Worm (Caenorhabditis elegans) whole organism, young adult: ENCODE results near the gene F49C12.4.

Experiments used
- B0019.2 ChIP-seq: fragments of 200-800 bp; sonication (Bioruptor generic); conservative IDR thresholded peaks from 2 replicates; pipeline ENCODE4 v1.3.6; 2022; ENCODE audit warnings: missing genetic modification reagents, missing genetic modification characterization, missing compliant biosample characterization
- B0336.3 ChIP-seq: fragments of 200-800 bp; sonication (Bioruptor generic); IDR thresholded peaks from 2 replicates; pipeline ENCODE4 v1.3.6; 2022; ENCODE audit warnings: missing genetic modification characterization, missing compliant biosample characterization
- F22D6.2 ChIP-seq: sonication (generic microtip); optimal IDR thresholded peaks from 2 replicates; lab custom pipeline; 2016; ENCODE audit warnings: mild to moderate bottlenecking, missing genetic modification characterization, missing compliant biosample characterization
- F52B5.7 ChIP-seq: sonication (generic microtip); optimal IDR thresholded peaks from 2 replicates; lab custom pipeline; 2016; ENCODE audit warnings: mild to moderate bottlenecking, missing genetic modification characterization, missing compliant biosample characterization
- F55B11.4 ChIP-seq: sonication (generic microtip); optimal IDR thresholded peaks from 2 replicates; lab custom pipeline; 2016; ENCODE audit warnings: missing compliant biosample characterization, missing genetic modification characterization, borderline replicate concordance; ENCODE audit not compliant: insufficient read depth
- K12H6.12 ChIP-seq: fragments of 200-800 bp; sonication (Bioruptor generic); optimal IDR thresholded peaks from 2 replicates; lab custom pipeline; 2018; ENCODE audit warnings: mild to moderate bottlenecking, missing genetic modification characterization, missing compliant biosample characterization
- T26A5.8 ChIP-seq: sonication (generic microtip); optimal IDR thresholded peaks from 2 replicates; lab custom pipeline; 2016; ENCODE audit warnings: missing genetic modification characterization, missing compliant biosample characterization
- ZK185.1 ChIP-seq: sonication (generic microtip); optimal IDR thresholded peaks from 2 replicates; lab custom pipeline; 2016; ENCODE audit warnings: mild to moderate bottlenecking, missing genetic modification characterization, missing compliant biosample characterization; ENCODE audit not compliant: poor library complexity, severe bottlenecking
- ama-1 ChIP-seq, 3 experiments: fragments of 150-350 bp in 1 of 3; sonication (generic microtip) in 2 of 3; optimal IDR thresholded peaks; 2 replicates each; lab custom pipeline; 2014 to 2018; ENCODE audit warnings: missing biosample characterization in 2 of 3, missing genetic modification characterization in 2 of 3, missing genetic modification reagents in 2 of 3
- aptf-3 ChIP-seq: fragments of 200-800 bp; sonication (Bioruptor generic); IDR thresholded peaks from 2 replicates; pipeline ENCODE4 v1.3.6; 2022; ENCODE audit warnings: missing genetic modification characterization, missing compliant biosample characterization
- attf-3 ChIP-seq: fragments of 200-800 bp; sonication (Bioruptor generic); conservative IDR thresholded peaks from 2 replicates; pipeline ENCODE4 v1.3.6; 2022; ENCODE audit warnings: missing genetic modification reagents, missing genetic modification characterization, missing compliant biosample characterization
- attf-5 ChIP-seq: fragments of 200-800 bp; sonication (Bioruptor generic); optimal IDR thresholded peaks from 2 replicates; lab custom pipeline; 2018; ENCODE audit warnings: mild to moderate bottlenecking, missing genetic modification characterization, missing compliant biosample characterization
- ceh-40 ChIP-seq: fragments of 200-800 bp; sonication (Bioruptor generic); IDR thresholded peaks from 2 replicates; pipeline ENCODE4 v1.3.6; 2022; ENCODE audit warnings: missing genetic modification characterization, missing compliant biosample characterization
- ceh-58 ChIP-seq: fragments of 200-800 bp; sonication (Bioruptor generic); IDR thresholded peaks from 2 replicates; pipeline ENCODE4 v1.3.6; 2022; ENCODE audit warnings: missing genetic modification characterization, missing compliant biosample characterization
- ceh-79 ChIP-seq: sonication (generic microtip); optimal IDR thresholded peaks from 2 replicates; lab custom pipeline; 2017; ENCODE audit warnings: mild to moderate bottlenecking, missing genetic modification characterization, missing compliant biosample characterization
- ceh-91 ChIP-seq: fragments of 200-800 bp; sonication (Bioruptor generic); IDR thresholded peaks from 2 replicates; pipeline ENCODE4 v1.3.6; 2022; ENCODE audit warnings: missing genetic modification reagents, missing genetic modification characterization, missing compliant biosample characterization
- dox-1 ChIP-seq: fragments of 200-800 bp; sonication (Bioruptor generic); IDR thresholded peaks from 2 replicates; pipeline ENCODE4 v1.3.6; 2022; ENCODE audit warnings: missing genetic modification reagents, missing genetic modification characterization, missing compliant biosample characterization
- dpff-1 ChIP-seq: sonication (generic microtip); optimal IDR thresholded peaks from 2 replicates; lab custom pipeline; 2017; ENCODE audit warnings: mild to moderate bottlenecking, missing genetic modification characterization, missing compliant biosample characterization
- efl-1 ChIP-seq: fragments of 150-350 bp; optimal IDR thresholded peaks from 2 replicates; lab custom pipeline; 2014; ENCODE audit warnings: missing biosample characterization, missing genetic modification reagents, missing genetic modification characterization
- egl-44 ChIP-seq: fragments of 200-800 bp; sonication (Bioruptor generic); IDR thresholded peaks from 2 replicates; pipeline ENCODE4 v1.3.6; 2022; ENCODE audit warnings: missing genetic modification reagents, missing genetic modification characterization, missing compliant biosample characterization
- hmg-1.2 ChIP-seq: fragments of 200-800 bp; sonication (Bioruptor generic); IDR thresholded peaks from 2 replicates; pipeline ENCODE4 v1.3.6; 2022; ENCODE audit warnings: missing genetic modification reagents, missing genetic modification characterization, missing compliant biosample characterization
- hrde-1 ChIP-seq: sonication (generic microtip); optimal IDR thresholded peaks from 2 replicates; lab custom pipeline; 2016; ENCODE audit warnings: missing genetic modification characterization, mild to moderate bottlenecking, missing compliant biosample characterization, moderate library complexity, missing genotype, missing genetic modification reagents, borderline replicate concordance
- let-607 ChIP-seq, 2 experiments: fragments of 200-800 bp in 1 of 2; sonication (Bioruptor generic) in 1 of 2; sonication (generic microtip) in 1 of 2; optimal IDR thresholded peaks; 2 replicates each; lab custom pipeline; 2016 to 2018; ENCODE audit warnings: mild to moderate bottlenecking in 2 of 2, missing compliant biosample characterization in 2 of 2, missing genetic modification characterization in 2 of 2, moderate library complexity in 2 of 2, missing genotype in 1 of 2
- lin-40 ChIP-seq: sonication (generic microtip); optimal IDR thresholded peaks from 2 replicates; lab custom pipeline; 2016; ENCODE audit warnings: missing genetic modification characterization, mild to moderate bottlenecking, missing compliant biosample characterization, missing genotype, missing genetic modification reagents
- lsl-1 ChIP-seq: fragments of 200-800 bp; sonication (Bioruptor generic); optimal IDR thresholded peaks from 2 replicates; lab custom pipeline; 2018; ENCODE audit warnings: mild to moderate bottlenecking, missing genetic modification characterization, moderate library complexity, missing compliant biosample characterization
- mcd-1 ChIP-seq: fragments of 200-800 bp; sonication (Bioruptor generic); IDR thresholded peaks from 2 replicates; pipeline ENCODE4 v1.3.6; 2022; ENCODE audit warnings: missing genetic modification reagents, missing genetic modification characterization, missing compliant biosample characterization
- mes-4 ChIP-seq: sonication (generic microtip); optimal IDR thresholded peaks from 2 replicates; lab custom pipeline; 2016; ENCODE audit warnings: missing genotype, missing genetic modification characterization, missing compliant biosample characterization
- nhr-80 ChIP-seq: sonication (generic microtip); optimal IDR thresholded peaks from 2 replicates; lab custom pipeline; 2016; ENCODE audit warnings: missing genetic modification characterization, missing compliant biosample characterization
- pha-4 ChIP-seq: fragments of 150-350 bp; sonication (generic microtip); optimal IDR thresholded peaks from 2 replicates; lab custom pipeline; 2014; ENCODE audit warnings: missing biosample characterization, missing genetic modification reagents, missing genetic modification characterization
- sea-2 ChIP-seq: fragments of 200-800 bp; sonication (Bioruptor generic); IDR thresholded peaks from 2 replicates; pipeline ENCODE4 v1.3.6; 2022; ENCODE audit warnings: missing genetic modification characterization, missing compliant biosample characterization
- snpc-1.1 ChIP-seq: sonication (generic microtip); optimal IDR thresholded peaks from 2 replicates; lab custom pipeline; 2017; ENCODE audit warnings: missing genetic modification characterization, mild to moderate bottlenecking, missing compliant biosample characterization, antibody characterized with exemption, moderate library complexity, missing genotype, missing genetic modification reagents; ENCODE audit not compliant: insufficient read depth
- snpc-1.3 ChIP-seq: sonication (generic microtip); optimal IDR thresholded peaks from 2 replicates; lab custom pipeline; 2017; ENCODE audit warnings: missing genetic modification characterization, mild to moderate bottlenecking, missing compliant biosample characterization, antibody characterized with exemption, moderate library complexity, missing genotype, missing genetic modification reagents; ENCODE audit not compliant: insufficient read depth
- snpc-4 ChIP-seq, 5 experiments: fragments of 150-350 bp in 1 of 5; sonication (generic microtip) in 4 of 5; optimal IDR thresholded peaks; 2 replicates each; lab custom pipeline; 2014 to 2018; ENCODE audit warnings: missing genetic modification characterization in 5 of 5, missing biosample characterization in 3 of 5, antibody characterized with exemption in 2 of 5, mild to moderate bottlenecking in 2 of 5, missing compliant biosample characterization in 2 of 5, missing genotype in 2 of 5, moderate library complexity in 2 of 5, missing genetic modification reagents in 1 of 5
- tbp1 ChIP-seq: fragments of 200-800 bp; sonication (Bioruptor generic); optimal IDR thresholded peaks from 2 replicates; lab custom pipeline; 2018; ENCODE audit warnings: mild to moderate bottlenecking, missing genetic modification characterization, missing compliant biosample characterization
- tbx-9 ChIP-seq: sonication (generic microtip); optimal IDR thresholded peaks from 2 replicates; lab custom pipeline; 2016; ENCODE audit warnings: borderline replicate concordance, missing genetic modification characterization, inconsistent platforms, missing compliant biosample characterization
- zfh-2 ChIP-seq: fragments of 200-800 bp; sonication (Bioruptor generic); conservative IDR thresholded peaks from 2 replicates; pipeline ENCODE4 v1.3.6; 2022; ENCODE audit warnings: missing genetic modification reagents, missing genetic modification characterization, missing compliant biosample characterization
- ztf-22 ChIP-seq: fragments of 200-800 bp; sonication (Bioruptor generic); optimal IDR thresholded peaks from 2 replicates; lab custom pipeline; 2018; ENCODE audit warnings: mild to moderate bottlenecking, missing genetic modification characterization, moderate library complexity, missing compliant biosample characterization
- ztf-25 ChIP-seq: fragments of 200-800 bp; sonication (Bioruptor generic); IDR thresholded peaks from 2 replicates; pipeline ENCODE4 v1.3.6; 2022; ENCODE audit warnings: missing genetic modification reagents, missing genetic modification characterization, missing compliant biosample characterization
- ztf-26 ChIP-seq: sonication (generic microtip); optimal IDR thresholded peaks from 2 replicates; lab custom pipeline; 2017; ENCODE audit warnings: missing genetic modification characterization, missing compliant biosample characterization

The F49C12.4 gene

ce11 chrIV:9335552-9336251 lies 31.8 kb upstream of the F49C12.4 start, which contains the start of the genes coa-4 and T20D3.14:
coa-4 (minus strand) TSS chrIV:9335602.
T20D3.14 (minus strand) TSS chrIV:9335909.
- TF ChIP-seq attf-3 (GFP tag; lab: Robert Waterston, UW) = no peak
- no peak for TF ChIP-seq snpc-1.1 (tag; lab: Kevin White, UChicago)
- no peak for TF ChIP-seq mes-4 (tag; lab: Kevin White, UChicago)
- peak; percentile 42; the same call in 1 of the 2 replicates for TF ChIP-seq mcd-1 (GFP tag; lab: Robert Waterston, UW)
- TF ChIP-seq F22D6.2 (tag; lab: Kevin White, UChicago) = no peak
- no peak for TF ChIP-seq ztf-22 (GFP tag; lab: Kevin White, UChicago)
- no peak for TF ChIP-seq aptf-3 (GFP tag; lab: Robert Waterston, UW)
- no peak for TF ChIP-seq ztf-26 (tag; lab: Kevin White, UChicago)
- TF ChIP-seq F52B5.7 (tag; lab: Kevin White, UChicago) = no peak
- no peak for TF ChIP-seq ama-1 (optimal IDR thresholded peaks at IDR 0.05; lab: Kevin White, UChicago)
- TF ChIP-seq ama-1 (GFP tag; optimal IDR thresholded peaks at IDR 0.05; lab: Kevin White, UChicago) = no peak
- TF ChIP-seq zfh-2 = no peak
- peak; percentile 75 for TF ChIP-seq hmg-1.2
- TF ChIP-seq B0019.2 (GFP tag; lab: Robert Waterston, UW) = no peak
- TF ChIP-seq ceh-40 (GFP tag; lab: Robert Waterston, UW) = 0 out of 2 replicates have a peak, but pooled peaks have one; percentile 13
- 0 out of 2 replicates have a peak, but pooled peaks have one; percentile 21 for TF ChIP-seq egl-44 (GFP tag; lab: Robert Waterston, UW)
- no peak for TF ChIP-seq snpc-1.3 (tag; lab: Kevin White, UChicago)
- TF ChIP-seq K12H6.12 = no peak
- TF ChIP-seq lsl-1 (GFP tag; lab: Kevin White, UChicago) = no peak
- TF ChIP-seq ceh-79 (tag; lab: Kevin White, UChicago) = no peak
- TF ChIP-seq dpff-1 (tag; lab: Kevin White, UChicago) = no peak
- TF ChIP-seq pha-4 = peak; percentile 15
- TF ChIP-seq nhr-80 (tag; lab: Kevin White, UChicago) = peak; percentile 71
- TF ChIP-seq ztf-25 (GFP tag; lab: Robert Waterston, UW) = no peak
- no peak for TF ChIP-seq dox-1 (GFP tag; lab: Robert Waterston, UW)
- TF ChIP-seq T26A5.8 (tag; lab: Kevin White, UChicago) = no peak
- TF ChIP-seq B0336.3 = 0 out of 2 replicates have a peak, but pooled peaks have one; percentile 26
- no peak for TF ChIP-seq F55B11.4 (tag; lab: Kevin White, UChicago)
- TF ChIP-seq ceh-58 (GFP tag; lab: Robert Waterston, UW) = no peak
- TF ChIP-seq sea-2 (GFP tag; lab: Robert Waterston, UW) = no peak
- no peak for TF ChIP-seq tbx-9
- peak; percentile 43 for TF ChIP-seq attf-5 (GFP tag; lab: Kevin White, UChicago)
- TF ChIP-seq tbp1 = peak; percentile 8
- peak; percentile 53 for TF ChIP-seq ZK185.1 (tag; lab: Kevin White, UChicago)
- peak; percentile 32 for TF ChIP-seq lin-40 (tag; lab: Kevin White, UChicago)

ce11 chrIV:9333007-9333406 lies 29.1 kb upstream of the F49C12.4 start:
- TF ChIP-seq ama-1 (optimal IDR thresholded peaks at IDR 0.05; lab: Kevin White, UChicago) (no peak), ama-1 (GFP tag; optimal IDR thresholded peaks at IDR 0.05; lab: Kevin White, UChicago) (peak in 1 of 2 experiments; percentile 30), dox-1 (GFP tag; lab: Robert Waterston, UW) (peak; percentile 76), snpc-4 (GFP tag; optimal IDR thresholded peaks at IDR 0.05; lab: Kevin White, UChicago) (no peak), snpc-4 (tag; optimal IDR thresholded peaks at IDR 0.05; lab: Kevin White, UChicago) (peak in 1 of 4 experiments; percentile 36), attf-3 (GFP tag; lab: Robert Waterston, UW) (no peak), let-607 (tag; optimal IDR thresholded peaks at IDR 0.05; lab: Kevin White, UChicago) (peak; percentile 82 to 93), hrde-1 (peak; percentile 54), ceh-91 (GFP tag; lab: Robert Waterston, UW) (no peak), nhr-80 (tag; lab: Kevin White, UChicago) (peak; percentile 96), attf-5 (GFP tag; lab: Kevin White, UChicago) (peak; percentile 49), efl-1 (GFP tag; lab: Kevin White, UChicago) (no peak)
- TF ChIP-seq, all 124 proteins: peak for 7
